In genomic region chrII:5092362-5093281, ce11 we compare ENCODE assay signal across 1 worm cellular context.
TF ChIP-seq lines count a peak whose summit lies in the region.

C04G6.2 (plus strand) TSS chrII:5093231.

TF ChIP-seq in whole organism, L1 larva, 84 proteins besides CTCF, POLR2A, EP300 and RAD21 (continued from another document):
- TF ChIP-seq irx-1 (tag; optimal IDR thresholded peaks at IDR 0.05; lab: Kevin White, UChicago) (no peak), unc-30 (tag; optimal IDR thresholded peaks at IDR 0.05; lab: Kevin White, UChicago) (no peak)
TF ChIP-seq in whole organism, L1 larva: peak in this region for 29.
